Worm (Caenorhabditis elegans) whole organism, late embryonic: Measurements from ENCODE around the gene rpoa-1.

ENCODE experiments used
- F13H6.1 ChIP-seq: sonication (generic microtip); optimal IDR thresholded peaks from 2 replicates; lab custom pipeline; 2016; ENCODE audit warnings: missing genetic modification characterization, missing compliant biosample characterization
- ama-1 ChIP-seq: fragments of 150-350 bp; optimal IDR thresholded peaks from 2 replicates; lab custom pipeline; 2014
- ceh-2 ChIP-seq: sonication (generic microtip); optimal IDR thresholded peaks from 2 replicates; lab custom pipeline; 2016; ENCODE audit warnings: missing genotype, missing genetic modification characterization, missing compliant biosample characterization
- elt-4 ChIP-seq: sonication (generic microtip); optimal IDR thresholded peaks from 2 replicates; lab custom pipeline; 2016; ENCODE audit warnings: missing genetic modification characterization, missing compliant biosample characterization
- fkh-10 ChIP-seq: fragments of 150-350 bp; optimal IDR thresholded peaks from 2 replicates; lab custom pipeline; 2014; ENCODE audit warnings: missing biosample characterization, missing genetic modification reagents, missing genetic modification characterization
- fkh-6 ChIP-seq: sonication (generic microtip); optimal IDR thresholded peaks from 2 replicates; lab custom pipeline; 2016; ENCODE audit warnings: missing genetic modification characterization, missing compliant biosample characterization
- nhr-11 ChIP-seq: fragments of 150-350 bp; optimal IDR thresholded peaks from 2 replicates; lab custom pipeline; 2014; ENCODE audit warnings: missing biosample characterization, missing genetic modification characterization
- pha-4 ChIP-seq: fragments of 150-350 bp; optimal IDR thresholded peaks from 2 replicates; lab custom pipeline; 2018; ENCODE audit warnings: missing biosample characterization, missing genetic modification reagents, missing genetic modification characterization
- zip-5 ChIP-seq: sonication (generic microtip); optimal IDR thresholded peaks from 2 replicates; lab custom pipeline; 2016; ENCODE audit warnings: missing genetic modification characterization, missing compliant biosample characterization

ce11 chrII:13630690-13631089, 63.9 kb downstream of the rpoa-1 start, which contains the start of the genes gst-17 and gst-18:
- TF ChIP-seq ceh-2 (tag; lab: Kevin White, UChicago) (no peak), fkh-10 (no peak), pha-4 (no peak), ama-1 (lab: Kevin White, UChicago) (no peak), elt-4 (tag; lab: Kevin White, UChicago) (no peak), F13H6.1 (tag; lab: Kevin White, UChicago) (no peak), fkh-6 (tag; lab: Kevin White, UChicago) (no peak), nhr-11 (no peak), zip-5 (tag; lab: Kevin White, UChicago) (no peak)
